Worm (Caenorhabditis elegans) whole organism, L1 larva: ENCODE data around the gene cyp-13A11.
A peak's percentile ranks its signal among the peaks of the same experiment; 100 is the strongest.

Source experiments
- C04F5.9 ChIP-seq: sonication (generic microtip); optimal IDR thresholded peaks from 2 replicates; lab custom pipeline; 2016; ENCODE audit warnings: missing genetic modification characterization, missing compliant biosample characterization
- F16B12.6 ChIP-seq: fragments of 150-350 bp; optimal IDR thresholded peaks from 2 replicates; lab custom pipeline; 2014; ENCODE audit warnings: missing biosample characterization, missing genetic modification characterization
- blmp-1 ChIP-seq: fragments of 150-350 bp; optimal IDR thresholded peaks from 2 replicates; lab custom pipeline; 2014; ENCODE audit warnings: missing biosample characterization, missing genetic modification characterization
- ceh-63 ChIP-seq: fragments of 200-800 bp; sonication (Bioruptor generic); optimal IDR thresholded peaks from 2 replicates; lab custom pipeline; 2018; ENCODE audit warnings: mild to moderate bottlenecking, missing genetic modification characterization, missing compliant biosample characterization
- ceh-8 ChIP-seq: fragments of 200-800 bp; sonication (Bioruptor generic); optimal IDR thresholded peaks from 2 replicates; lab custom pipeline; 2018; ENCODE audit warnings: mild to moderate bottlenecking, missing genetic modification characterization, moderate library complexity, missing compliant biosample characterization
- ceh-82 ChIP-seq, 3 experiments: fragments of 150-350 bp in 1 of 3; sonication (generic microtip) in 2 of 3; optimal IDR thresholded peaks; 2 replicates each; lab custom pipeline; 2014 to 2017; ENCODE audit warnings: missing biosample characterization in 3 of 3, missing genetic modification characterization in 3 of 3
- ceh-88 ChIP-seq: fragments of 200-800 bp; sonication (Bioruptor generic); IDR thresholded peaks from 2 replicates; pipeline ENCODE4 v1.3.6; 2022; ENCODE audit warnings: missing genetic modification characterization, missing compliant biosample characterization
- ceh-90 ChIP-seq: sonication (generic microtip); optimal IDR thresholded peaks from 2 replicates; lab custom pipeline; 2016; ENCODE audit warnings: missing genetic modification characterization, missing compliant biosample characterization
- dpl-1 ChIP-seq, 3 experiments: fragments of 150-350 bp in 2 of 3; sonication (generic microtip) in 1 of 3; optimal IDR thresholded peaks; 2 replicates each; lab custom pipeline; 2014 to 2017; ENCODE audit warnings: missing biosample characterization in 3 of 3, missing genetic modification characterization in 3 of 3, missing genetic modification reagents in 3 of 3
- efl-1 ChIP-seq, 4 experiments: fragments of 150-350 bp; optimal IDR thresholded peaks in 3 of 4; peaks in 1 of 4; 1 replicate in 1 of 4; 2 replicates in 3 of 4; lab custom pipeline; 2014; ENCODE audit warnings: missing biosample characterization in 2 of 4, missing genetic modification characterization in 2 of 4, missing genetic modification reagents in 2 of 4
- efl-3 ChIP-seq: fragments of 200-800 bp; sonication (Bioruptor generic); optimal IDR thresholded peaks from 2 replicates; lab custom pipeline; 2018; ENCODE audit warnings: mild to moderate bottlenecking, missing genetic modification characterization, missing compliant biosample characterization
- egl-13 ChIP-seq: sonication (generic microtip); optimal IDR thresholded peaks from 2 replicates; lab custom pipeline; 2016; ENCODE audit warnings: missing genotype, missing genetic modification reagents, missing genetic modification characterization, missing compliant biosample characterization
- egl-27 ChIP-seq, 2 experiments: fragments of 150-350 bp in 1 of 2; sonication (generic microtip); optimal IDR thresholded peaks; 3 replicates each; lab custom pipeline; 2017 to 2018; ENCODE audit warnings: missing biosample characterization in 2 of 2, missing genetic modification characterization in 2 of 2, missing genetic modification reagents in 2 of 2
- elt-3 ChIP-seq, 6 experiments: fragments of 150-350 bp in 1 of 6; sonication (generic microtip); optimal IDR thresholded peaks; 2 replicates each; lab custom pipeline; 2017 to 2018; ENCODE audit warnings: missing biosample characterization in 6 of 6, missing genetic modification characterization in 6 of 6, inconsistent platforms in 1 of 6
- ets-5 ChIP-seq: fragments of 200-800 bp; sonication (Bioruptor generic); IDR thresholded peaks from 2 replicates; pipeline ENCODE4 v1.3.6; 2022; ENCODE audit warnings: missing genetic modification characterization, missing compliant biosample characterization
- fkh-10 ChIP-seq: sonication (generic microtip); optimal IDR thresholded peaks from 2 replicates; lab custom pipeline; 2017; ENCODE audit warnings: missing biosample characterization, missing genetic modification reagents, missing genetic modification characterization
- grh-1 ChIP-seq: fragments of 200-800 bp; sonication (Bioruptor generic); IDR thresholded peaks from 2 replicates; pipeline ENCODE4 v1.3.6; 2022; ENCODE audit warnings: missing genetic modification reagents, missing genetic modification characterization, missing compliant biosample characterization
- hlh-17 ChIP-seq: fragments of 200-800 bp; sonication (Bioruptor generic); optimal IDR thresholded peaks from 2 replicates; lab custom pipeline; 2018; ENCODE audit warnings: missing genetic modification characterization, mild to moderate bottlenecking, missing compliant biosample characterization, moderate library complexity, borderline replicate concordance
- hpl-2 ChIP-seq: fragments of 150-350 bp; optimal IDR thresholded peaks from 2 replicates; lab custom pipeline; 2014; ENCODE audit warnings: missing biosample characterization, missing genetic modification reagents, missing genetic modification characterization
- isw-1 ChIP-seq: fragments of 200-800 bp; sonication (Bioruptor generic); IDR thresholded peaks from 2 replicates; pipeline ENCODE4 v1.3.6; 2022; ENCODE audit warnings: missing genetic modification characterization, missing compliant biosample characterization
- lin-39 ChIP-seq: fragments of 150-350 bp; optimal IDR thresholded peaks from 2 replicates; lab custom pipeline; 2014; ENCODE audit warnings: missing biosample characterization, missing genetic modification reagents, missing genetic modification characterization
- lir-3 ChIP-seq: sonication (generic microtip); optimal IDR thresholded peaks from 2 replicates; lab custom pipeline; 2016; ENCODE audit warnings: mild to moderate bottlenecking, missing genetic modification characterization, moderate library complexity, missing compliant biosample characterization; ENCODE audit not compliant: poor library complexity
- mef-2 ChIP-seq: fragments of 150-350 bp; optimal IDR thresholded peaks from 2 replicates; lab custom pipeline; 2014; ENCODE audit warnings: missing biosample characterization, missing genetic modification characterization
- mep-1 ChIP-seq: fragments of 150-350 bp; optimal IDR thresholded peaks from 2 replicates; lab custom pipeline; 2014; ENCODE audit warnings: missing biosample characterization, missing genetic modification characterization
- nhr-19 ChIP-seq: fragments of 200-800 bp; sonication (Bioruptor generic); conservative IDR thresholded peaks from 2 replicates; pipeline ENCODE4 v1.3.6; 2022; ENCODE audit warnings: missing genetic modification characterization, missing compliant biosample characterization
- nhr-237 ChIP-seq: fragments of 150-350 bp; optimal IDR thresholded peaks from 2 replicates; lab custom pipeline; 2014; ENCODE audit warnings: missing biosample characterization, missing genetic modification characterization
- nhr-28 ChIP-seq: fragments of 150-350 bp; optimal IDR thresholded peaks from 2 replicates; lab custom pipeline; 2014; ENCODE audit warnings: missing biosample characterization, missing genetic modification characterization
- nhr-76 ChIP-seq: sonication (generic microtip); optimal IDR thresholded peaks from 2 replicates; lab custom pipeline; 2017; ENCODE audit warnings: missing biosample characterization, missing genetic modification characterization
- nhr-85 ChIP-seq: sonication (generic microtip); peaks from one replicate; lab custom pipeline; 2016; ENCODE audit warnings: missing genetic modification characterization, inconsistent platforms, missing compliant biosample characterization
- pax-3 ChIP-seq: fragments of 200-800 bp; sonication (Bioruptor generic); optimal IDR thresholded peaks from 2 replicates; lab custom pipeline; 2018; ENCODE audit warnings: mild to moderate bottlenecking, missing genetic modification characterization, moderate library complexity, missing compliant biosample characterization
- rnt-1 ChIP-seq: sonication (generic microtip); optimal IDR thresholded peaks from 2 replicates; lab custom pipeline; 2016; ENCODE audit warnings: mild to moderate bottlenecking, missing genetic modification characterization, moderate library complexity, missing compliant biosample characterization
- snu-23 ChIP-seq: sonication (generic microtip); optimal IDR thresholded peaks from 2 replicates; lab custom pipeline; 2016; ENCODE audit warnings: missing genetic modification characterization, missing compliant biosample characterization
- sox-4 ChIP-seq: sonication (generic microtip); optimal IDR thresholded peaks from 2 replicates; lab custom pipeline; 2016; ENCODE audit warnings: missing genetic modification characterization, missing compliant biosample characterization
- swsn-7 ChIP-seq: sonication (generic microtip); optimal IDR thresholded peaks from 2 replicates; lab custom pipeline; 2016; ENCODE audit warnings: missing genetic modification characterization, missing compliant biosample characterization
- tbx-2 ChIP-seq: sonication (generic microtip); optimal IDR thresholded peaks from 2 replicates; lab custom pipeline; 2016; ENCODE audit warnings: missing genetic modification characterization, missing compliant biosample characterization
- unc-30 ChIP-seq: sonication (generic microtip); optimal IDR thresholded peaks from 2 replicates; lab custom pipeline; 2017; ENCODE audit warnings: missing biosample characterization, missing genetic modification characterization
- unc-98 ChIP-seq: fragments of 200-800 bp; sonication (Bioruptor generic); IDR thresholded peaks from 2 replicates; pipeline ENCODE4 v1.3.6; 2022; ENCODE audit warnings: missing genetic modification characterization, missing compliant biosample characterization
- vab-15 ChIP-seq: sonication (generic microtip); optimal IDR thresholded peaks from 2 replicates; lab custom pipeline; 2017; ENCODE audit warnings: missing genotype, mild to moderate bottlenecking, missing genetic modification characterization, missing compliant biosample characterization
- zip-4 ChIP-seq: fragments of 200-800 bp; sonication (Bioruptor generic); optimal IDR thresholded peaks from 2 replicates; lab custom pipeline; 2018; ENCODE audit warnings: mild to moderate bottlenecking, missing genetic modification characterization, moderate library complexity, missing compliant biosample characterization
- ztf-4 ChIP-seq: fragments of 150-350 bp; optimal IDR thresholded peaks from 2 replicates; lab custom pipeline; 2014; ENCODE audit warnings: missing biosample characterization, missing genetic modification characterization

cyp-13A11 gene

ce11 chrIII:13067884-13068767 lies 47.3 kb downstream of the cyp-13A11 start (continued):
- no peak for TF ChIP-seq nhr-28
- peak; percentile 92 for TF ChIP-seq swsn-7 (tag; lab: Kevin White, UChicago)
- peak; percentile 82 for TF ChIP-seq nhr-85 (tag; lab: Kevin White, UChicago)
- peak; percentile 89 for TF ChIP-seq mef-2 (tag; lab: Kevin White, UChicago)
- TF ChIP-seq ztf-4 (tag; lab: Kevin White, UChicago) = peak; percentile 81
- peak; percentile 64 for TF ChIP-seq nhr-237 (tag; lab: Kevin White, UChicago)
- TF ChIP-seq egl-27 (tag; optimal IDR thresholded peaks at IDR 0.05; lab: Kevin White, UChicago) = peak in 1 of 2 experiments; percentile 70
- peak; percentile 54 for TF ChIP-seq rnt-1 (tag; lab: Kevin White, UChicago)
- peak; percentile 50 for TF ChIP-seq nhr-19 (GFP tag; lab: Robert Waterston, UW)
- TF ChIP-seq ceh-88 (GFP tag; lab: Robert Waterston, UW) = peak; percentile 73; the same call in 1 of the 2 replicates
- peak; percentile 85 for TF ChIP-seq ceh-8
- TF ChIP-seq sox-4 (tag; lab: Kevin White, UChicago) = no peak
- TF ChIP-seq unc-98 (GFP tag; lab: Robert Waterston, UW) = no peak
- TF ChIP-seq ceh-63 (GFP tag; lab: Kevin White, UChicago) = no peak
- TF ChIP-seq efl-3 (GFP tag; lab: Kevin White, UChicago) = no peak
- no peak for TF ChIP-seq lin-39 (tag; lab: Kevin White, UChicago)
- peak; percentile 37 to 61 (median 44) for TF ChIP-seq dpl-1 (GFP tag; optimal IDR thresholded peaks at IDR 0.05; lab: Kevin White, UChicago)
- TF ChIP-seq fkh-10 (GFP tag; lab: Kevin White, UChicago) = peak; percentile 90
- TF ChIP-seq unc-30 = no peak
- TF ChIP-seq zip-4 = peak; percentile 40
- TF ChIP-seq elt-3 (tag; optimal IDR thresholded peaks at IDR 0.05; lab: Kevin White, UChicago) = peak in 1 of 6 experiments; percentile 7
- TF ChIP-seq nhr-76 (tag; lab: Kevin White, UChicago) = no peak
- peak; percentile 73 for TF ChIP-seq lir-3 (tag; lab: Kevin White, UChicago)
- TF ChIP-seq ceh-82 (tag; optimal IDR thresholded peaks at IDR 0.05; lab: Kevin White, UChicago) = peak; percentile 75 to 90 (median 89)
- peak; percentile 63 to 74 for TF ChIP-seq efl-1 (optimal IDR thresholded peaks at IDR 0.05; lab: Kevin White, UChicago)
- TF ChIP-seq efl-1 (GFP tag; optimal IDR thresholded peaks at IDR 0.05 in 1 of 2; lab: Kevin White, UChicago) = peak; percentile 40 to 82
- TF ChIP-seq isw-1 (GFP tag; lab: Robert Waterston, UW) = peak; percentile 62
- peak; percentile 78 for TF ChIP-seq blmp-1 (tag; lab: Kevin White, UChicago)
- TF ChIP-seq ceh-90 (tag; lab: Kevin White, UChicago) = no peak
- TF ChIP-seq vab-15 (tag; lab: Kevin White, UChicago) = peak; percentile 38
- TF ChIP-seq pax-3 (tag; lab: Kevin White, UChicago) = peak; percentile 59
- TF ChIP-seq ets-5 = no peak
- peak; percentile 29; the same call in 1 of the 2 replicates for TF ChIP-seq grh-1

- TF ChIP-seq nhr-19 (GFP tag; lab: Robert Waterston, UW) (no peak), sox-4 (tag; lab: Kevin White, UChicago) (no peak), F16B12.6 (tag; lab: Kevin White, UChicago) (no peak), hlh-17 (no peak), nhr-85 (tag; lab: Kevin White, UChicago) (peak; percentile 66), C04F5.9 (tag; lab: Kevin White, UChicago) (no peak), hpl-2 (GFP tag; lab: Kevin White, UChicago) (no peak), snu-23 (GFP tag; lab: Kevin White, UChicago) (no peak), mep-1 (tag; lab: Kevin White, UChicago) (peak; percentile 1), tbx-2 (tag; lab: Kevin White, UChicago) (no peak), egl-13 (tag; lab: Kevin White, UChicago) (no peak), unc-98 (GFP tag; lab: Robert Waterston, UW) (no peak)
- TF ChIP-seq, all 84 proteins: peak for 2
These were observed 48.6 kb downstream of the cyp-13A11 start for ce11 chrIII:13069416-13069815.
